Worm (Caenorhabditis elegans) whole organism, midembryonic: ENCODE measurements around the gene F52E1.3.

Source experiments
- T22C8.4 ChIP-seq: fragments of 200-800 bp; sonication (Bioruptor generic); IDR thresholded peaks from 2 replicates; pipeline ENCODE4 v1.3.6; 2022; ENCODE audit warnings: missing genetic modification characterization, missing compliant biosample characterization
- cog-1 ChIP-seq: sonication (generic microtip); optimal IDR thresholded peaks from 2 replicates; lab custom pipeline; 2016; ENCODE audit warnings: missing genetic modification characterization, missing compliant biosample characterization
- flt-1 ChIP-seq: fragments of 200-800 bp; sonication (Bioruptor generic); IDR thresholded peaks from 2 replicates; pipeline ENCODE4 v1.3.6; 2022; ENCODE audit warnings: missing genetic modification characterization, missing compliant biosample characterization
- klf-2 ChIP-seq: fragments of 200-800 bp; sonication (Bioruptor generic); conservative IDR thresholded peaks from 2 replicates; pipeline ENCODE4 v1.3.6; 2022; ENCODE audit warnings: missing genetic modification reagents, missing genetic modification characterization, missing compliant biosample characterization
- med-1 ChIP-seq: sonication (generic microtip); optimal IDR thresholded peaks from 2 replicates; lab custom pipeline; 2017; ENCODE audit warnings: missing genetic modification characterization, mild to moderate bottlenecking, missing compliant biosample characterization, antibody characterized with exemption, missing genetic modification reagents; ENCODE audit not compliant: insufficient read depth
- ref-1 ChIP-seq: fragments of 200-800 bp; sonication (Bioruptor generic); conservative IDR thresholded peaks from 2 replicates; pipeline ENCODE4 v1.3.6; 2022; ENCODE audit warnings: missing genetic modification reagents, missing genetic modification characterization, missing compliant biosample characterization
- tab-1 ChIP-seq: fragments of 200-800 bp; sonication (Bioruptor generic); IDR thresholded peaks from 2 replicates; pipeline ENCODE4 v1.3.6; 2022; ENCODE audit warnings: missing genetic modification characterization, missing compliant biosample characterization
- ztf-23 ChIP-seq: fragments of 200-800 bp; sonication (Bioruptor generic); IDR thresholded peaks from 2 replicates; pipeline ENCODE4 v1.3.6; 2022; ENCODE audit warnings: missing genetic modification reagents, missing genetic modification characterization, missing compliant biosample characterization
- ztf-29 ChIP-seq: fragments of 200-800 bp; sonication (Bioruptor generic); IDR thresholded peaks from 2 replicates; pipeline ENCODE4 v1.3.6; 2022; ENCODE audit warnings: missing genetic modification reagents, missing genetic modification characterization, missing compliant biosample characterization

Gene F52E1.3

DNA sequence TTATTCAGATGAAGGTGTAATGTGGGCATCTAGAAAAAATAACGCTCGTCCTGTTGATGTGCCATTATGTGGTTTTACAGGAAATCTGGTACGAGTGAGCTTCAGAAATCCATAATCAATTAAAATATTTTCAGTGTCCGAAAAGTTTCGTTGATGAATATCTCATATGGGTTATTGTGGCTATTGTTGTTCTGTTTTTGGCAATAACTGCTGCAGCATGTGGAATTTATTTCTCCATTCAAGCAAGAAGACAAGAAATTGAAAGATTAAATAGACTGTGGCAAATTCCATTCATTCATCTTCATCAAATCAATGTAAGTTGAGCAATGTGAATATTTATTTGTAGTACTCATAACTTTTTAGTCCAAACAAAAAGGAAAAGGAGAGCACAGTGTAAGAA lies 5.3 kb upstream of the F52E1.3 start:
- no peak for TF ChIP-seq ztf-29 (GFP tag; lab: Robert Waterston, UW)
- no peak for TF ChIP-seq klf-2
- no peak for TF ChIP-seq T22C8.4 (GFP tag; lab: Robert Waterston, UW)
- no peak for TF ChIP-seq flt-1 (GFP tag; lab: Robert Waterston, UW)
- no peak for TF ChIP-seq ref-1 (GFP tag; lab: Robert Waterston, UW)
- TF ChIP-seq med-1, result no peak
- no peak for TF ChIP-seq ztf-23
- TF ChIP-seq tab-1 (GFP tag; lab: Robert Waterston, UW), result no peak
- TF ChIP-seq cog-1, result no peak

ce11 chrV:8400808-8401207 lies 6.2 kb downstream of the F52E1.3 start:
- TF ChIP-seq ztf-23, result no peak
- no peak for TF ChIP-seq flt-1 (GFP tag; lab: Robert Waterston, UW)
- TF ChIP-seq T22C8.4 (GFP tag; lab: Robert Waterston, UW), result no peak
- TF ChIP-seq cog-1, result no peak
- no peak for TF ChIP-seq tab-1 (GFP tag; lab: Robert Waterston, UW)
- no peak for TF ChIP-seq med-1
- no peak for TF ChIP-seq ztf-29 (GFP tag; lab: Robert Waterston, UW)
- TF ChIP-seq klf-2, result no peak
- TF ChIP-seq ref-1 (GFP tag; lab: Robert Waterston, UW), result no peak

- TF ChIP-seq ztf-23, result no peak
- TF ChIP-seq cog-1, result no peak
- TF ChIP-seq ref-1 (GFP tag; lab: Robert Waterston, UW), result no peak
Observed at ce11 chrV:8401267-8401666, 6.7 kb downstream of the F52E1.3 start.

DNA sequence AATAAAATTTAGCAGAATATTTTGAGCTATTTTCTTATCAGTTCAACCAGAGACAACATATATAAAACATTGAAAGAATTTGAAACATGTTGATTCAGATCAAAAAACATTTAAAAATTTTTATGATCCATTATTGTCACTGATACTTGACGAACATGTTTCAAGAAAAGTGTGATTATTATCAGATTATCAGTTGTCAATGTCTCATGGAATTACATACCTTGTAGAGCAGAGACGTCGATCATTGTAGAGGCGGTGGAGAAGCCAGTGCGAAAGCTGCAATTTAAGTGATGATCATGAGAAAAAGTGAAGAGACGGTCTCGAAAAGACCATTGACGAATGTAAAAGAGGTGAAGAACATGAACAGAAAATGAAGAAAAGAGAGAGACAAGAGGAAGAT lies 7.8 kb downstream of the F52E1.3 start, which contains the start of gene F52E1.9:
Gene F52E1.9 (minus strand): TSS at position 278 of the 400 bp plus-strand sequence.
- TF ChIP-seq ref-1 (GFP tag; lab: Robert Waterston, UW), result no peak
- no peak for TF ChIP-seq tab-1 (GFP tag; lab: Robert Waterston, UW)
- TF ChIP-seq flt-1 (GFP tag; lab: Robert Waterston, UW), result no peak
- no peak for TF ChIP-seq cog-1
- TF ChIP-seq ztf-29 (GFP tag; lab: Robert Waterston, UW), result no peak
- TF ChIP-seq T22C8.4 (GFP tag; lab: Robert Waterston, UW), result no peak
- TF ChIP-seq med-1, result no peak
- no peak for TF ChIP-seq klf-2
- no peak for TF ChIP-seq ztf-23

DNA sequence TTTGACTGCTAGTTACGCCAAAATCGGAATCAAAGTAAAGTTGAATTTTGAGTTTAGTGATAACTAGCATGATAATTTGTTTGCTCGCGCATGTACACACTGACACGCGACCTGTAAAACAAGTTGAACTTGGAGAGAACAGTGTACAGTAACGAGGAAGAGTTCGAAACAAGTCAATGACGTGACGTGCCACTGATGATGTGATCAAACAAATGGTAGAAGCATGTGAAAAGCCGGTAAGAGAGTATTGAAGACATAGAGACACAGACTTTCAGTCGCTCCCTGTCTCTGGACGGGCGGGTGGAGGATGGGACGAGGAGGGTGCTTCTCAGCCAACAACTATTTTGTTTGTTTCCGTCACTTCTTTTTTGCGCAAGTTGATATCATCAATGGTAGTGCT lies 8.6 kb downstream of the F52E1.3 start:
- TF ChIP-seq med-1, result no peak
- no peak for TF ChIP-seq ztf-23
- no peak for TF ChIP-seq cog-1
- no peak for TF ChIP-seq tab-1 (GFP tag; lab: Robert Waterston, UW)
- TF ChIP-seq flt-1 (GFP tag; lab: Robert Waterston, UW), result no peak
- no peak for TF ChIP-seq ztf-29 (GFP tag; lab: Robert Waterston, UW)
- TF ChIP-seq klf-2, result no peak
- TF ChIP-seq T22C8.4 (GFP tag; lab: Robert Waterston, UW), result no peak
- TF ChIP-seq ref-1 (GFP tag; lab: Robert Waterston, UW), result no peak

DNA sequence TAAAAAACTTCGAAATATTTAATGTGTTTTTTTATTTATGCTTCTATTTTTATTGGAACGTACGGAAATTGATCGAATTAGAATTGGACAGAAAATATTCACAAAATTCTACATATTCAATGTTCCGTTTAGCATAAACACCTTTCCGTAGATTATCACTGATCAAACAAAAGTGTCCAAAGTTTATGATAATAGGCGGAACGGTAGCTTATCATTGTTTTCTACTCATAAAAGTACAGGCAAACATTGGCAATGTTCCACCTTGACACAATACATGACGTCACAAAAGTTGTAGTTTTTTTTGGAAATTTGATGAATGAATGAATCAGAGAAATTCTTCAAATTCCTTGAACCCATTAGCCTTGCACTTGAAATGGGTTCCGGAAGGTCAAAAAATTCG lies 9.3 kb downstream of the F52E1.3 start:
- no peak for TF ChIP-seq cog-1
- no peak for TF ChIP-seq ztf-23
- TF ChIP-seq T22C8.4 (GFP tag; lab: Robert Waterston, UW), result no peak
- TF ChIP-seq med-1, result no peak
- no peak for TF ChIP-seq klf-2
- no peak for TF ChIP-seq flt-1 (GFP tag; lab: Robert Waterston, UW)
- TF ChIP-seq ztf-29 (GFP tag; lab: Robert Waterston, UW), result no peak
- TF ChIP-seq tab-1 (GFP tag; lab: Robert Waterston, UW), result no peak
- no peak for TF ChIP-seq ref-1 (GFP tag; lab: Robert Waterston, UW)

- TF ChIP-seq med-1 (no peak), tab-1 (GFP tag; lab: Robert Waterston, UW) (no peak), flt-1 (GFP tag; lab: Robert Waterston, UW) (no peak)
Observed at ce11 chrV:8404339-8404738, 9.7 kb downstream of the F52E1.3 start.

DNA sequence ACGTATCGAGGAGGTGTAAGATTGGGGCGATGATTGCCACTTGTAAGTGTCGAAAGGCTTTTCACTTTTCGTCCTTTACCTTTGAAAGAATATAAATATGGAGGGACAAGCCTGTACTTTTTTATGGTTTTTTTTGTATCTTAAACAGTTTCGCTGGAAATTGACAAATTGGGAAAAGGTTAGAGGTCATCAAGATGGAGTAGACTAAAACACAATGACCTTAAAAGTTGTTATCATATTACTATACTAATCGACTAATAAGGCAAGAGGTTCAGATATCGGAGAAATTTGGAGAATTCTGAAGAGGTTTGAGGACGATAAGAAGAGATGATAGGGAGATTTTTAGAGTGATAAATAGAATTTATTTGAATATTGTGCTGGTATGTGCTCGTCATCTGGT lies 11.6 kb downstream of the F52E1.3 start:
- TF ChIP-seq klf-2 (no peak), cog-1 (no peak), T22C8.4 (GFP tag; lab: Robert Waterston, UW) (no peak), med-1 (no peak), tab-1 (GFP tag; lab: Robert Waterston, UW) (no peak), ztf-29 (GFP tag; lab: Robert Waterston, UW) (no peak), ref-1 (GFP tag; lab: Robert Waterston, UW) (no peak), flt-1 (GFP tag; lab: Robert Waterston, UW) (no peak), ztf-23 (no peak)

ce11 chrV:8406911-8407310 lies 12.3 kb downstream of the F52E1.3 start:
- TF ChIP-seq flt-1 (GFP tag; lab: Robert Waterston, UW) (0 out of 2 replicates have a peak, but pooled peaks have one; percentile 21), klf-2 (no peak), tab-1 (GFP tag; lab: Robert Waterston, UW) (no peak)

ce11 chrV:8409594-8409993 lies 15.0 kb downstream of the F52E1.3 start:
- TF ChIP-seq tab-1 (GFP tag; lab: Robert Waterston, UW), result no peak
- no peak for TF ChIP-seq klf-2
- TF ChIP-seq flt-1 (GFP tag; lab: Robert Waterston, UW), result no peak
- TF ChIP-seq cog-1, result no peak
- TF ChIP-seq ztf-23, result no peak
- TF ChIP-seq med-1, result no peak
- TF ChIP-seq ztf-29 (GFP tag; lab: Robert Waterston, UW), result no peak
- no peak for TF ChIP-seq ref-1 (GFP tag; lab: Robert Waterston, UW)
- TF ChIP-seq T22C8.4 (GFP tag; lab: Robert Waterston, UW), result no peak

ce11 chrV:8410406-8410805 lies 15.8 kb downstream of the F52E1.3 start, which contains the start of gene F52E1.2:
TSS of gene F52E1.2 (plus strand) at chrV:8410595.
- TF ChIP-seq klf-2 (no peak), med-1 (no peak), ref-1 (GFP tag; lab: Robert Waterston, UW) (no peak), ztf-23 (no peak), T22C8.4 (GFP tag; lab: Robert Waterston, UW) (no peak), ztf-29 (GFP tag; lab: Robert Waterston, UW) (no peak), flt-1 (GFP tag; lab: Robert Waterston, UW) (no peak), cog-1 (no peak), tab-1 (GFP tag; lab: Robert Waterston, UW) (no peak)
